Worm (Caenorhabditis elegans): ENCODE data around the gene col-145.

Gene col-145

DNA sequence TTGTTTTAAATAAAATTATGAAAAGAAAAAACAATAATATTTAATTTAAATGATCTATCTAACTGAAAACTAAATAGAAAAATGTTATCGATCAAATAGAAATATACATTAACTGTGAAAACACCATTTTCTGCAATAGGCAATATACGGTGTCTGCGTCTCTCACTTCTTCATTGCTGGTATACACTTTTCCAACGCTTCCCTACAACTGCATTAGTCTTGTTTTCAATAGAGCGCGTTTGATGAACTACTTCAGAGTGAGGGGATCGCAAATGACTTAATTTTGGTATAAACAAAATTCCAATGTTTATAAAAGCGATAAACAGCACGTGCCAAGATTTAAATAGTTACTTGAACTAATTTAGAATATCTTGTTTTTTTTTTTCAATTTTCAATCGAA, 49.7 kb upstream of the col-145 start (continued):
- 0 out of 2 replicates have a peak, but pooled peaks have one; percentile 14 for TF ChIP-seq dmd-6 (GFP tag; IDR thresholded peaks at IDR 0.05)
- no peak for TF ChIP-seq ztf-11 (tag; optimal IDR thresholded peaks at IDR 0.05)
- no peak for TF ChIP-seq fos-1 (tag; optimal IDR thresholded peaks at IDR 0.05)
- no peak for TF ChIP-seq lim-7 (GFP tag; IDR thresholded peaks at IDR 0.05)
- TF ChIP-seq hlh-11 (tag; optimal IDR thresholded peaks at IDR 0.05) = peak; percentile 56
- peak; percentile 81 for TF ChIP-seq mep-1 (tag; optimal IDR thresholded peaks at IDR 0.05)

DNA sequence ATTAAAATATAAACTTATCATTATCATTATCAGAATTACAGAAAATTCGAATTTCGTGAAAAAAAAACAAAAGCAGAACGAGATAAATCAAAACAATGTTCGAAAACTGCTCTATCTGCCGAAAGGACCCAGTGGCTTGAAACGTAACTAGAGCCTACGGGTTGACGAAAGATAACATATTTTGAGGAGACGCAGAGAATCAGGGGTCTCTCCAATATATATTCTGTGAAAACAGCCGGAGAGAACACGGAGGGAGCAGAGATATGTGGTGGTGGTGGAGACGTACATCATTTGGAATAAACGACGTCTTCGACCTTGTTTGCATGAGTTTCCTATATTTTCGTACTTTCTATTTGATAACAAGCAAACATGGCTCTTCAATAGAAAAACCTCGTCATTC, 46.1 kb upstream of the col-145 start:
- TF ChIP-seq arid-1 (GFP tag; conservative IDR thresholded peaks at IDR 0.05) = no peak
- no peak for TF ChIP-seq tag-97 (GFP tag; IDR thresholded peaks at IDR 0.05)
- no peak for TF ChIP-seq F26F4.8 (GFP tag; conservative IDR thresholded peaks at IDR 0.05)
- no peak for TF ChIP-seq nhr-6 (tag; optimal IDR thresholded peaks at IDR 0.05)
- no peak for TF ChIP-seq ceh-32 (tag; optimal IDR thresholded peaks at IDR 0.05; ENCODE audit: poor library complexity)
- TF ChIP-seq ctbp-1 (GFP tag; IDR thresholded peaks at IDR 0.05) = no peak
- no peak for TF ChIP-seq sdz-12 (GFP tag; optimal IDR thresholded peaks at IDR 0.05)
- no peak for TF ChIP-seq zag-1 (tag; optimal IDR thresholded peaks at IDR 0.05)
- no peak for TF ChIP-seq attf-4 (tag; optimal IDR thresholded peaks at IDR 0.05)
- TF ChIP-seq rbr-2 (tag; optimal IDR thresholded peaks at IDR 0.05) = peak; percentile 8
- no peak for TF ChIP-seq ceh-28 (tag; optimal IDR thresholded peaks at IDR 0.05)
- no peak for TF ChIP-seq unc-62 (GFP tag; optimal IDR thresholded peaks at IDR 0.05 in 1 of 2)
- TF ChIP-seq unc-62 (tag; optimal IDR thresholded peaks at IDR 0.05) = no peak
- peak in 1 of 2 experiments; percentile 1 for TF ChIP-seq daf-16 (GFP tag; optimal IDR thresholded peaks at IDR 0.05)
- no peak for TF ChIP-seq daf-16 (tag; optimal IDR thresholded peaks at IDR 0.05)

DNA sequence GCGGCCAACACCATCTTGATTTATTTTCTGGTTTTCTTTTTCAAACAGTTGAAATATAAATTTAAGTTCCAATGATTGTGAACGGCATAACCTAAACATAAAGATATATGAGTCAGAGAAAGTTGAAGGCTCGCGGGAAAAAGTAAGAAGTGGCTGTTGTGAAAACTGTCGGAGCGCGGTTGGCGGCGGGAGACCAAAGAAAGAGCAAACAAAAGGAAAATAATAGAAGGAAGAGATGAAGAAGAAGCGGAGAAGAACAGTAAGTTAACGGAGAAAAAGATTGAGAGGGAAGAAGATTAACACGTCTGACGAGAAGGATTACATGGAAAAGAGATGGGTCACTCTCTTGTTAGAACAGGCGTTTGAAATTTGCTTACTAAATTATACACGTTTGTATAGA, 44.6 kb upstream of the col-145 start, which contains the start of gene inx-10:
Gene inx-10, minus strand, starts transcription at position 101 of the 400 bp plus-strand sequence.
- no peak for TF ChIP-seq lin-38 (GFP tag; IDR thresholded peaks at IDR 0.05)
- TF ChIP-seq Y5F2A.4 (GFP tag; optimal IDR thresholded peaks at IDR 0.05) = no peak
- TF ChIP-seq aha-1 (tag) = no peak
- no peak for TF ChIP-seq daf-19 (GFP tag; conservative IDR thresholded peaks at IDR 0.05)
- TF ChIP-seq unc-62 (GFP tag; optimal IDR thresholded peaks at IDR 0.05 in 1 of 2) = no peak
- no peak for TF ChIP-seq unc-62 (tag; optimal IDR thresholded peaks at IDR 0.05)
- TF ChIP-seq saeg-2 (GFP tag; IDR thresholded peaks at IDR 0.05) = no peak
- TF ChIP-seq attf-4 (tag; optimal IDR thresholded peaks at IDR 0.05) = no peak
- TF ChIP-seq mes-2 (tag; optimal IDR thresholded peaks at IDR 0.05; ENCODE audit: poor library complexity, severe bottlenecking) = no peak
- no peak for TF ChIP-seq zfp-3 (GFP tag; conservative IDR thresholded peaks at IDR 0.05)
- TF ChIP-seq lin-13 (GFP tag; optimal IDR thresholded peaks at IDR 0.05) = no peak
- TF ChIP-seq hlh-11 (tag; optimal IDR thresholded peaks at IDR 0.05) = no peak
- no peak for TF ChIP-seq spr-3 (GFP tag; optimal IDR thresholded peaks at IDR 0.05)
- TF ChIP-seq nhr-48 (tag; optimal IDR thresholded peaks at IDR 0.05) = no peak
- no peak for TF ChIP-seq T26A8.4 (GFP tag; IDR thresholded peaks at IDR 0.05)

DNA sequence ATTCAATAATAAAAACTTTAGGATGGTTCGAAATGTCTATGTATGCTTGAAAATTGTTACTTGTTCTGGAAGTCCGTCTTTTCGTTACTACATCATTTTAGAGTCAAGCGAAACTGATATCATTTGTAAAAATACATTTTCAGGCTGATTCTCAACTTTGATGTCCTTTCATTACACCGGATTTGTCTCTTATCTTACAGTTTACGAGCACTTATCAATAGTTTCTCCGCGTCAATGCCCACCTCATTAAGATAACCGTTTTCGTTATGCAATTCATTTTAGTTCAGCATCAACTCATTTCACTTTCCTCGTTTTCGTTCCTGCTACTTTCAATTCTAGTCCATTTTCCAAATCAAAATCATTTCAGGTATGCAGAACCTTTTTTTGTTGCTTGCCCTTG, 39.9 kb upstream of the col-145 start, which contains the start of gene asp-2:
Gene asp-2, plus strand, starts transcription at position 368 of the 400 bp plus-strand sequence.
- no peak for TF ChIP-seq nhr-25 (tag; optimal IDR thresholded peaks at IDR 0.05; ENCODE audit: borderline replicate concordance, insufficient read depth)
- TF ChIP-seq dve-1 (tag; optimal IDR thresholded peaks at IDR 0.05; ENCODE audit: insufficient read depth) = peak; percentile 74
- no peak for TF ChIP-seq daf-19 (GFP tag; conservative IDR thresholded peaks at IDR 0.05)
- no peak for TF ChIP-seq fos-1 (tag; optimal IDR thresholded peaks at IDR 0.05)
- TF ChIP-seq lin-1 (GFP tag; IDR thresholded peaks at IDR 0.05) = no peak
- peak; percentile 68 for TF ChIP-seq nhr-28 (tag; optimal IDR thresholded peaks at IDR 0.05)
- TF ChIP-seq T20F7.1 (GFP tag; optimal IDR thresholded peaks at IDR 0.05) = no peak
- TF ChIP-seq aly-2 (tag; optimal IDR thresholded peaks at IDR 0.05) = no peak
- TF ChIP-seq lin-13 (GFP tag; optimal IDR thresholded peaks at IDR 0.05) = no peak
- TF ChIP-seq daf-16 (GFP tag; optimal IDR thresholded peaks at IDR 0.05) = no peak
- peak; percentile 63 for TF ChIP-seq daf-16 (tag; optimal IDR thresholded peaks at IDR 0.05)
- no peak for TF ChIP-seq daf-12 (tag; optimal IDR thresholded peaks at IDR 0.05)
- TF ChIP-seq nhr-6 (tag; optimal IDR thresholded peaks at IDR 0.05) = no peak
- TF ChIP-seq lsy-2 (tag; optimal IDR thresholded peaks at IDR 0.05) = no peak
- no peak for TF ChIP-seq ctbp-1 (GFP tag; IDR thresholded peaks at IDR 0.05)
- no peak for TF ChIP-seq snpc-1.2 (GFP tag; IDR thresholded peaks at IDR 0.05)
- TF ChIP-seq unc-62 (GFP tag; optimal IDR thresholded peaks at IDR 0.05 in 1 of 2) = no peak
- TF ChIP-seq unc-62 (tag; optimal IDR thresholded peaks at IDR 0.05) = no peak
- TF ChIP-seq F49E8.2 (tag; optimal IDR thresholded peaks at IDR 0.05; ENCODE audit: borderline replicate concordance) = no peak
- TF ChIP-seq php-3 (GFP tag; IDR thresholded peaks at IDR 0.05) = 0 out of 2 replicates have a peak, but pooled peaks have one; percentile 53
- TF ChIP-seq lin-38 (GFP tag; IDR thresholded peaks at IDR 0.05) = no peak
- no peak for TF ChIP-seq nhr-76 (tag; optimal IDR thresholded peaks at IDR 0.05)
- TF ChIP-seq zip-2 (tag; optimal IDR thresholded peaks at IDR 0.05) = no peak
- TF ChIP-seq jun-1 (tag; optimal IDR thresholded peaks at IDR 0.05) = no peak
- TF ChIP-seq nhr-77 (tag; optimal IDR thresholded peaks at IDR 0.05) = peak; percentile 20
